Fruit fly (Drosophila melanogaster) whole organism, pupa: ENCODE measurements around the gene CG1105.

Experiments used
- CG10348 ChIP-seq: fragments of 200-800 bp; sonication (Bioruptor generic); IDR thresholded peaks from 2 replicates; pipeline ENCODE4 v1.3.6; 2022; ENCODE audit warnings: missing biosample characterization, missing genetic modification characterization
- CG12605 ChIP-seq: fragments of 200-800 bp; sonication (Bioruptor generic); IDR thresholded peaks from 2 replicates; pipeline ENCODE4 v1.3.6; 2022; ENCODE audit warnings: missing biosample characterization, missing genetic modification characterization
- CG13204 ChIP-seq: fragments of 200-800 bp; sonication (Bioruptor generic); optimal IDR thresholded peaks from 2 replicates; lab custom pipeline; 2018; ENCODE audit warnings: missing biosample characterization, mild to moderate bottlenecking, missing genetic modification characterization, moderate library complexity
- CG14655 ChIP-seq: fragments of 200-800 bp; sonication (Bioruptor generic); optimal IDR thresholded peaks from 3 replicates; lab custom pipeline; 2017; ENCODE audit warnings: mild to moderate bottlenecking, missing biosample characterization, missing genetic modification reagents, missing genetic modification characterization
- CG15710 ChIP-seq: fragments of 200-800 bp; sonication (Bioruptor generic); optimal IDR thresholded peaks from 2 replicates; lab custom pipeline; 2018; ENCODE audit warnings: missing biosample characterization, mild to moderate bottlenecking, missing genetic modification characterization, moderate library complexity
- CG17806 ChIP-seq: fragments of 200-800 bp; sonication (Bioruptor generic); optimal IDR thresholded peaks from 2 replicates; lab custom pipeline; 2018; ENCODE audit warnings: missing biosample characterization, mild to moderate bottlenecking, missing genetic modification characterization, moderate library complexity
- CG32121 ChIP-seq: fragments of 200-800 bp; sonication (Bioruptor generic); IDR thresholded peaks from 2 replicates; pipeline ENCODE4 v1.3.6; 2022; ENCODE audit warnings: missing biosample characterization, missing genetic modification characterization
- CG34367 ChIP-seq: fragments of 200-800 bp; sonication (Bioruptor generic); optimal IDR thresholded peaks from 2 replicates; lab custom pipeline; 2018; ENCODE audit warnings: missing biosample characterization, mild to moderate bottlenecking, missing genetic modification characterization
- CG4496 ChIP-seq: fragments of 200-800 bp; sonication (Bioruptor generic); IDR thresholded peaks from 3 replicates; pipeline ENCODE4 v1.3.6; 2022; ENCODE audit warnings: missing biosample characterization, missing genetic modification characterization
- CG8159 ChIP-seq: fragments of 200-800 bp; sonication (Bioruptor generic); optimal IDR thresholded peaks from 3 replicates; lab custom pipeline; 2018; ENCODE audit warnings: missing biosample characterization, mild to moderate bottlenecking, missing genetic modification characterization, moderate library complexity
- CG8301 ChIP-seq: fragments of 200-800 bp; sonication (Bioruptor generic); optimal IDR thresholded peaks from 2 replicates; lab custom pipeline; 2018; ENCODE audit warnings: missing biosample characterization, mild to moderate bottlenecking, missing genetic modification characterization
- CG9948 ChIP-seq: fragments of 200-800 bp; sonication (Bioruptor generic); optimal IDR thresholded peaks from 2 replicates; lab custom pipeline; 2018; ENCODE audit warnings: missing biosample characterization, mild to moderate bottlenecking, missing genetic modification characterization, moderate library complexity
- D1 ChIP-seq: fragments of 200-800 bp; sonication (Bioruptor generic); optimal IDR thresholded peaks from 2 replicates; lab custom pipeline; 2018; ENCODE audit warnings: missing biosample characterization, mild to moderate bottlenecking, missing genetic modification characterization, moderate library complexity
- EcR ChIP-seq: fragments of 200-800 bp; sonication (Bioruptor generic); optimal IDR thresholded peaks from 3 replicates; lab custom pipeline; 2019; ENCODE audit warnings: missing biosample characterization, missing genetic modification characterization, mild to moderate bottlenecking, moderate library complexity, missing genetic modification reagents
- Ets98B ChIP-seq: fragments of 200-800 bp; sonication (Bioruptor generic); IDR thresholded peaks from 2 replicates; pipeline ENCODE4 v1.3.6; 2022; ENCODE audit warnings: missing biosample characterization, missing genetic modification characterization
- Pif1A ChIP-seq: fragments of 200-800 bp; sonication (Bioruptor generic); optimal IDR thresholded peaks from 3 replicates; lab custom pipeline; 2016; ENCODE audit warnings: missing biosample characterization, missing genetic modification characterization
- Pif1B ChIP-seq: fragments of 200-800 bp; sonication (Bioruptor generic); optimal IDR thresholded peaks from 3 replicates; lab custom pipeline; 2016; ENCODE audit warnings: missing biosample characterization, missing genetic modification characterization
- Snoo ChIP-seq: fragments of 200-800 bp; sonication (Bioruptor generic); optimal IDR thresholded peaks from 3 replicates; lab custom pipeline; 2017; ENCODE audit warnings: missing biosample characterization, mild to moderate bottlenecking, missing genetic modification characterization, inconsistent platforms
- fd96Ca ChIP-seq: fragments of 200-800 bp; sonication (Bioruptor generic); IDR thresholded peaks from 3 replicates; pipeline ENCODE4 v1.3.6; 2022; ENCODE audit warnings: missing biosample characterization, missing genetic modification characterization
- gl ChIP-seq: fragments of 200-800 bp; sonication (Bioruptor generic); optimal IDR thresholded peaks from 2 replicates; lab custom pipeline; 2018; ENCODE audit warnings: missing biosample characterization, mild to moderate bottlenecking, missing genetic modification characterization
- rn ChIP-seq: fragments of 200-800 bp; sonication (Bioruptor generic); IDR thresholded peaks from 2 replicates; pipeline ENCODE4 v1.3.6; 2022; ENCODE audit warnings: missing biosample characterization, missing genetic modification characterization

CG1105 gene

DNA sequence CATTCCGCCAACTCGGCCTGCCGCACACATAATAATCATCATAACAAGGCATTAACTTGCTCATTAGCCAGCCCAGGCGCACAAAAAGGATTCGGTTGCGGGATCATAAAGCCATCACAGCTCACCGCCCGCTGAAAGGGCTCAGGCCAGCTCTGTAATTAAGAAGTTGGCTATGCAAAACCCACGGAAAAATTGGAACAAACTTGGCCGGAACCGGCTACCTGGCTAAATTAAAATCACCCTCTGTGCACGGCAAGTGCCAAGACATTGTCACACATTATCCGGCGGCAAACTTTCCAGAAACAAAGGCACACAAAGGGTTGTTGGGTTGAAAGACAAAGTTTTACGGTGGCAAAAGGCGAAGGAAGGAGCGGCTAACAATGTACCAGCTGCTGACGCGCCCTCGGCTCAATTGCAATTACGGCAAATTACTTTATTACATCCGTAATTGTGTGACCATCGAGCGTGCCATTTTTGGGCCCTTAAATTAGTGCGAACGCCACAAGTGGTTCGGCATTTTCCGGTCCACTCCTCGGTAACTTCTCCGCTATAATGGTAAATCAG is 31.2 kb downstream of the CG1105 start:
- TF ChIP-seq CG34367 (tag; lab: Kevin White, UChicago) (no peak), EcR (no peak), CG8159 (tag; lab: Kevin White, UChicago) (no peak)

DNA sequence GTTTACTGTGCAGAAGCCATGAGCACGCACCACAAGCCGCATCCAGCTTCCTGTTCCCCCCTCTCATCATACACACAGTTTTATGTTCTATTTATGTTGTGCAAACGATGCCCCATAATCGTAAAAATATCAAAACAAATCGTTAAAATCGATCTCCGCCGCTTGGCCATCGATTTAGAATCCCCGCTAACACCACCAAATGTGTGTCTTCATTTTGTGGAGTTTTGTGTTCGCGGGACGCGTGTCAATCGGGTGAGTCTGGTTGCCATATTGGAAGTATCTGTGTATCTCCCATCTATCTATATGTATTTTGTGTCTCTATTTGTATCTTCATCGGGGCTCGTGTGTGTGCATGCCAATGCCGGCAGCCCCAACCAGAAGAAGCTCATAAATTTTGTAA is 32.5 kb downstream of the CG1105 start:
- TF ChIP-seq CG14655 (no peak), CG10348 (GFP tag; lab: Robert Waterston, UW) (no peak), EcR (no peak), CG13204 (GFP tag; lab: Kevin White, UChicago) (no peak), CG12605 (GFP tag; lab: Robert Waterston, UW) (no peak), CG15710 (tag; lab: Kevin White, UChicago) (no peak), CG34367 (tag; lab: Kevin White, UChicago) (no peak), fd96Ca (GFP tag; lab: Robert Waterston, UW) (no peak), Pif1B (GFP tag; lab: Kevin White, UChicago) (no peak), D1 (tag; lab: Kevin White, UChicago) (no peak), CG9948 (no peak), CG4496 (GFP tag; lab: Robert Waterston, UW) (no peak)

dm6 chr3R:7033707-7034106 is 33.2 kb downstream of the CG1105 start:
- TF ChIP-seq Pif1A (GFP tag; lab: Kevin White, UChicago) (no peak), CG12605 (GFP tag; lab: Robert Waterston, UW) (no peak), CG4496 (GFP tag; lab: Robert Waterston, UW) (no peak), rn (no peak), CG9948 (no peak), CG15710 (tag; lab: Kevin White, UChicago) (no peak), gl (tag; lab: Kevin White, UChicago) (no peak)

DNA sequence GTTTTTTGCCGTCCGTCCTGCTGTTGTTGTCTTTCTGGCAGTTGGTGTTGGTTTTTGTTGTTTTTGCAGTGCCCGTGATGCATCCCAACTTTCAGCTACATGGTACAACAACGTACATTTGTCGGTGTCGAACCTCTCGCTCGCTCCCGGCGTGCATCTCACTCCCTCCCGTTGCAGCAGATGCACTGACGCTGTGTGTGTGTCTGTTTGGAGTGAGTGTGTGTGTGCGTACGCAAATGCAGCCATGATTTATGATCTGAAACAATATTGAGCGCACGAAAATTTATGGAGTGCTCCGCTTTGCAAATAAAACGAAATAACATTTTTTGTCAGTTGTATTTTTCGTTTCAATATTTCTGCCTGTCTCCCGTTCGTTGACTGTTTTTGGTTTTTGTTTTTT is 35.4 kb downstream of the CG1105 start:
- TF ChIP-seq D1 (tag; lab: Kevin White, UChicago), result no peak
- TF ChIP-seq fd96Ca (GFP tag; lab: Robert Waterston, UW), result no peak
- no peak for TF ChIP-seq Ets98B
- TF ChIP-seq Snoo, result no peak
- no peak for TF ChIP-seq CG9948

dm6 chr3R:7029434-7029833 is 37.5 kb downstream of the CG1105 start:
- no peak for TF ChIP-seq CG14655
- TF ChIP-seq EcR, result no peak
- no peak for TF ChIP-seq CG12605 (GFP tag; lab: Robert Waterston, UW)
- no peak for TF ChIP-seq rn
- no peak for TF ChIP-seq CG13204 (GFP tag; lab: Kevin White, UChicago)
- TF ChIP-seq CG10348 (GFP tag; lab: Robert Waterston, UW), result no peak
- TF ChIP-seq Snoo, result no peak
- no peak for TF ChIP-seq gl (tag; lab: Kevin White, UChicago)
- no peak for TF ChIP-seq CG8159 (tag; lab: Kevin White, UChicago)
- TF ChIP-seq CG17806, result no peak

dm6 chr3R:7028554-7028953 is 38.4 kb downstream of the CG1105 start:
- TF ChIP-seq CG8159 (tag; lab: Kevin White, UChicago) (no peak), gl (tag; lab: Kevin White, UChicago) (no peak), Pif1A (GFP tag; lab: Kevin White, UChicago) (no peak), CG17806 (no peak), CG14655 (no peak), CG8301 (no peak), EcR (no peak), CG34367 (tag; lab: Kevin White, UChicago) (no peak), Pif1B (GFP tag; lab: Kevin White, UChicago) (no peak), CG32121 (GFP tag; lab: Robert Waterston, UW) (no peak), CG15710 (tag; lab: Kevin White, UChicago) (no peak), CG9948 (no peak)

DNA sequence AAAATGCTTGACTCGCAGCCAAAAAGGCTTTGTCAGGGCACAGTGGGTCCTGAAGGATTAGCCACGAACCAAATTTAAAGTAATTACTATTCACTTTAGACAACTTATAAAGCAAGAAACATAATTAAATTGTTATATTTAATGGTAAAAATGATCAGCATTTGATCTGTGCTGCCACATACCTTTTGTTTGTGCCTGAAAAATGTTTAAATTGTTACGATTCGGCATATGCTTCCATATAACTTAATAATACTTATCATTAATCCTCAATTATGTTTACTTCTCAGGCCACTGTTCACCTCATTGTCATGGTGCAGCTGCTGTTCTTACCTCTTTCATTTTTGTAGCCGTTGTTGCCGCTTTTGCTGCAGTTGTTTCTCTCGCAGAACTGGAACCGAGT is 41.7 kb downstream of the CG1105 start:
- peak; percentile 70 for TF ChIP-seq CG15710 (tag; lab: Kevin White, UChicago)
- TF ChIP-seq rn, result no peak
- TF ChIP-seq CG12605 (GFP tag; lab: Robert Waterston, UW), result no peak
- peak; percentile 71 for TF ChIP-seq CG9948
- TF ChIP-seq EcR, result no peak
- peak; percentile 55 for TF ChIP-seq CG8301
- peak; percentile 21 for TF ChIP-seq gl (tag; lab: Kevin White, UChicago)
- TF ChIP-seq CG8159 (tag; lab: Kevin White, UChicago), result peak; percentile 77
- TF ChIP-seq CG17806, result peak; percentile 58
- peak; percentile 42 for TF ChIP-seq Pif1B (GFP tag; lab: Kevin White, UChicago)
- TF ChIP-seq Pif1A (GFP tag; lab: Kevin White, UChicago), result peak; percentile 38
- TF ChIP-seq CG34367 (tag; lab: Kevin White, UChicago), result peak; percentile 54
- peak; percentile 78 for TF ChIP-seq CG14655

DNA sequence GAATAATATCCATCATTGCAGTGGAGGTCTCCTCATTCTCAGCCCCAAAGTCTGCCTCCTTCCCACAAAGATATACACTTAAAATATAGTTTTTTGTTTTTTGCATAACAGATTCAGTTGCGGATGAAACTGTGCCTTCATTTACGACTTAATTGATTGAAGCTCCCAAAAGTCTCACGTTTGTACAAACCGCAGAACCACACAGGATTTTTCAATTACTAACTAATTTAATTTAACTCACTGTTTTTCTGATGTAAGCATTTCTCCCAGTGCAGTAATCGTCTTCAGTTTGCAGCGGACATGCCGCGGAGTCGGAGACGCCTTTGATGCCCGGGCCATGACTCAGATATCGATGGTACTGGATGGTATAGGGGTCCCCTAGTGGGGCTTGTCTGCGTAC is 42.4 kb downstream of the CG1105 start:
- TF ChIP-seq CG14655 (peak; percentile 89), D1 (tag; lab: Kevin White, UChicago) (peak; percentile 23), CG17806 (peak; percentile 59), CG4496 (GFP tag; lab: Robert Waterston, UW) (peak; percentile 20; the same call in 1 of the 3 replicates), Ets98B (no peak), CG34367 (tag; lab: Kevin White, UChicago) (peak; percentile 87), CG32121 (GFP tag; lab: Robert Waterston, UW) (no peak), CG9948 (peak; percentile 78), CG13204 (GFP tag; lab: Kevin White, UChicago) (peak; percentile 61), CG12605 (GFP tag; lab: Robert Waterston, UW) (no peak), CG8301 (peak; percentile 34), rn (no peak), CG15710 (tag; lab: Kevin White, UChicago) (peak; percentile 87), Pif1A (GFP tag; lab: Kevin White, UChicago) (peak; percentile 78), CG10348 (GFP tag; lab: Robert Waterston, UW) (no peak), Snoo (no peak), CG8159 (tag; lab: Kevin White, UChicago) (peak; percentile 64), EcR (no peak), fd96Ca (GFP tag; lab: Robert Waterston, UW) (0 out of 3 replicates have a peak, but pooled peaks have one; percentile 50), gl (tag; lab: Kevin White, UChicago) (no peak), Pif1B (GFP tag; lab: Kevin White, UChicago) (peak; percentile 81)
- TF ChIP-seq, all 21 proteins: peak for 13
